Worm (Caenorhabditis elegans) whole organism, L4/young adult: ENCODE results near the gene C04F6.7.

Experiments used
- W03F9.2 ChIP-seq: fragments of 150-350 bp; optimal IDR thresholded peaks from 2 replicates; lab custom pipeline; 2014; ENCODE audit warnings: missing biosample characterization, missing genetic modification characterization
- dao-5 ChIP-seq: sonication (generic microtip); optimal IDR thresholded peaks from 2 replicates; lab custom pipeline; 2016; ENCODE audit warnings: missing genotype, missing genetic modification characterization, moderate library complexity, missing compliant biosample characterization

DNA sequence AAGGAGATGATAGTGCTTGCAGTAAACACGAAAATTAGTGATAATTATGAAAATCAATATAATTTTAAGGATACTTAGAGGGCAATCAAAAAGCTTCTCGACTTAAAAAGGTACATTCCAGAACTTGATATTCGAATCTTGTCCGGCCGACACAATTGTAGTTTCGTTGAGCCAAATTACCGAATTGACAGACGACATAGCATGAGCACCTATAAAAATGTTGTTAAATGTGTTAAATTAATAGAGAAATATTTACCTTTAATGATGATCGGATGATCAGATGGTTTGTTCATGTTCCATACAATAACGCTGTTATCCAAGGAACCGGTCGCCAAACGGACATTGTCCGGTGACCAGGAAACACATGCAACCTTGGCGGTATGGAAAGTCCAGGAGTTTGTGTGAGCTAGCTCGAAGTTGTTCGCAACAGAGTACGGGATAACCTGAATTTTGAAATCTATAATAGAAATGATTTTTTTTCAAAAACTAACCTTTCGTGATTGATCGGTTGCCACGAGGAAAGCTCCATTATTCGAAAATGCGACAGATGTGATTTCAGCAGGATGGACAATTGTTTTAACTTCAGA is 10.2 kb downstream of the C04F6.7 start:
- TF ChIP-seq dao-5 (no peak), W03F9.2 (tag; lab: Kevin White, UChicago) (no peak)
